Fruit fly (Drosophila melanogaster): Measurements from ENCODE around the gene ppk19.

The ppk19 gene

DNA sequence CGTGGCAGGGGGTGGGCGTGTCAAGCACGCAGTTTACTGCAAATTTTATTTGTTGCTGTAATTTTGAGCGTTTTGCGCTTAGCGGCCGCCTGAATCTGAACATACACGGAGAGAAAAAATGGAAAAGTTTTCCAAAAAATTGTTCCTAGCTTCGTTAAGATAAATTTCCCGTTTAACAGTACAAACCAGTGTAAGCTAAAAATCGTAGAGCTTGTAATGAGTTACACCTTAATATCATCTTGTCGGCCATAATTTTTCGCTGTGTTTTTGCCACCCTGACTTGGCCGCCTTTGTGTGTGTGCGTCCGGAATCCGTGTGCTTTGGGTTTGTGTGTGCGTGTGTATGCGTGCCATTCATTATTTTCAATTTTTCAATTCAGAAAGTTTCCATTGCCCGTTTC is 20.8 kb upstream of the ppk19 start (continued):
- TF ChIP-seq Camta (GFP tag; optimal IDR thresholded peaks at IDR 0.05) (no peak), CG1233 (GFP tag; optimal IDR thresholded peaks at IDR 0.05) (peak; percentile 14), CG10462 (GFP tag; optimal IDR thresholded peaks at IDR 0.05) (no peak), CG7987 (GFP tag; optimal IDR thresholded peaks at IDR 0.05) (no peak), CG13624 (GFP tag; optimal IDR thresholded peaks at IDR 0.05) (peak; percentile 15), Pdp1 (GFP tag; optimal IDR thresholded peaks at IDR 0.05) (peak in 1 of 2 experiments; percentile 15), Hsf (GFP tag; optimal IDR thresholded peaks at IDR 0.05) (no peak), gem (tag; optimal IDR thresholded peaks at IDR 0.05) (peak; percentile 52), CG7786 (GFP tag; optimal IDR thresholded peaks at IDR 0.05) (no peak), CG6254 (GFP tag; optimal IDR thresholded peaks at IDR 0.05) (no peak), Hr51 (GFP tag; optimal IDR thresholded peaks at IDR 0.05) (peak in 1 of 2 experiments; percentile 57), dimm (GFP tag; IDR thresholded peaks at IDR 0.05) (no peak), Med (GFP tag) (peak; percentile 79), CG15514 (GFP tag; optimal IDR thresholded peaks at IDR 0.05) (peak; percentile 42), Oli (tag; optimal IDR thresholded peaks at IDR 0.05) (peak; percentile 35), Dfd (GFP tag; optimal IDR thresholded peaks at IDR 0.05) (no peak), prd (optimal IDR thresholded peaks at IDR 0.05) (no peak), prd (GFP tag; IDR thresholded peaks at IDR 0.05) (peak; percentile 51; the same call in 2 of the 3 replicates), Ptx1 (GFP tag; IDR thresholded peaks at IDR 0.05) (peak; percentile 45; the same call in 1 of the 2 replicates), CG18619 (GFP tag; optimal IDR thresholded peaks at IDR 0.05) (peak; percentile 2), CG12071 (GFP tag; optimal IDR thresholded peaks at IDR 0.05) (peak; percentile 44), MBD-R2 (GFP tag; IDR thresholded peaks at IDR 0.05) (peak; percentile 23; the same call in 1 of the 2 replicates), CG10979 (tag; optimal IDR thresholded peaks at IDR 0.05) (no peak), stwl (tag; optimal IDR thresholded peaks at IDR 0.05) (no peak), fu2 (GFP tag; optimal IDR thresholded peaks at IDR 0.05) (no peak), tgo (GFP tag; IDR thresholded peaks at IDR 0.05) (peak; percentile 50; the same call in 2 of the 3 replicates), CG16815 (GFP tag; optimal IDR thresholded peaks at IDR 0.05) (no peak), CG10654 (GFP tag; optimal IDR thresholded peaks at IDR 0.05) (no peak), CG14860 (GFP tag; IDR thresholded peaks at IDR 0.05; ENCODE audit: partially characterized antibody) (no peak), CG34422 (GFP tag; IDR thresholded peaks at IDR 0.05) (no peak), Lpt (GFP tag; optimal IDR thresholded peaks at IDR 0.05) (no peak), zfh1 (GFP tag; IDR thresholded peaks at IDR 0.05) (0 out of 3 replicates have a peak, but pooled peaks have one; percentile 30), NfI (GFP tag; optimal IDR thresholded peaks at IDR 0.05) (peak; percentile 30), CG18476 (GFP tag; optimal IDR thresholded peaks at IDR 0.05) (no peak), salm (tag; optimal IDR thresholded peaks at IDR 0.05) (no peak), Blimp-1 (GFP tag; optimal IDR thresholded peaks at IDR 0.05) (peak; percentile 12), pita (GFP tag; optimal IDR thresholded peaks at IDR 0.05) (no peak), Deaf1 (tag; optimal IDR thresholded peaks at IDR 0.05) (no peak), sima (GFP tag; optimal IDR thresholded peaks at IDR 0.05) (no peak), CG15479 (GFP tag; optimal IDR thresholded peaks at IDR 0.05) (no peak), Dp (GFP tag; optimal IDR thresholded peaks at IDR 0.05) (no peak), CG4424 (GFP tag; optimal IDR thresholded peaks at IDR 0.05) (no peak), CG11504 (tag; optimal IDR thresholded peaks at IDR 0.05) (peak; percentile 64), CG11398 (GFP tag; optimal IDR thresholded peaks at IDR 0.05) (no peak), tap (tag; optimal IDR thresholded peaks at IDR 0.05) (peak; percentile 23), unc-4 (GFP tag; IDR thresholded peaks at IDR 0.05; ENCODE audit: partially characterized antibody) (no peak), shn (GFP tag; optimal IDR thresholded peaks at IDR 0.05) (no peak), D19A (tag; optimal IDR thresholded peaks at IDR 0.05) (no peak), CTCF (GFP tag; optimal IDR thresholded peaks at IDR 0.05) (no peak), Dip2 (GFP tag; IDR thresholded peaks at IDR 0.05) (no peak), lola (GFP tag; optimal IDR thresholded peaks at IDR 0.05) (no peak)

Measured in whole organism, embryonic.